Fruit fly (Drosophila melanogaster) whole organism, pupa: ENCODE data around the gene gammaTub37C.
A peak's percentile ranks its signal among the peaks of the same experiment; 100 is the strongest.

Experiments
- CG10348 ChIP-seq: fragments of 200-800 bp; sonication (Bioruptor generic); IDR thresholded peaks from 2 replicates; pipeline ENCODE4 v1.3.6; 2022; ENCODE audit warnings: missing biosample characterization, missing genetic modification characterization
- CG14655 ChIP-seq: fragments of 200-800 bp; sonication (Bioruptor generic); optimal IDR thresholded peaks from 3 replicates; lab custom pipeline; 2017; ENCODE audit warnings: mild to moderate bottlenecking, missing biosample characterization, missing genetic modification reagents, missing genetic modification characterization
- CG17806 ChIP-seq: fragments of 200-800 bp; sonication (Bioruptor generic); optimal IDR thresholded peaks from 2 replicates; lab custom pipeline; 2018; ENCODE audit warnings: missing biosample characterization, mild to moderate bottlenecking, missing genetic modification characterization, moderate library complexity
- CG4496 ChIP-seq: fragments of 200-800 bp; sonication (Bioruptor generic); IDR thresholded peaks from 3 replicates; pipeline ENCODE4 v1.3.6; 2022; ENCODE audit warnings: missing biosample characterization, missing genetic modification characterization
- CG8301 ChIP-seq: fragments of 200-800 bp; sonication (Bioruptor generic); optimal IDR thresholded peaks from 2 replicates; lab custom pipeline; 2018; ENCODE audit warnings: missing biosample characterization, mild to moderate bottlenecking, missing genetic modification characterization
- CG9948 ChIP-seq: fragments of 200-800 bp; sonication (Bioruptor generic); optimal IDR thresholded peaks from 2 replicates; lab custom pipeline; 2018; ENCODE audit warnings: missing biosample characterization, mild to moderate bottlenecking, missing genetic modification characterization, moderate library complexity
- D1 ChIP-seq: fragments of 200-800 bp; sonication (Bioruptor generic); optimal IDR thresholded peaks from 2 replicates; lab custom pipeline; 2018; ENCODE audit warnings: missing biosample characterization, mild to moderate bottlenecking, missing genetic modification characterization, moderate library complexity
- EcR ChIP-seq: fragments of 200-800 bp; sonication (Bioruptor generic); optimal IDR thresholded peaks from 3 replicates; lab custom pipeline; 2019; ENCODE audit warnings: missing biosample characterization, missing genetic modification characterization, mild to moderate bottlenecking, moderate library complexity, missing genetic modification reagents
- Pif1A ChIP-seq: fragments of 200-800 bp; sonication (Bioruptor generic); optimal IDR thresholded peaks from 3 replicates; lab custom pipeline; 2016; ENCODE audit warnings: missing biosample characterization, missing genetic modification characterization
- Snoo ChIP-seq: fragments of 200-800 bp; sonication (Bioruptor generic); optimal IDR thresholded peaks from 3 replicates; lab custom pipeline; 2017; ENCODE audit warnings: missing biosample characterization, mild to moderate bottlenecking, missing genetic modification characterization, inconsistent platforms
- gl ChIP-seq: fragments of 200-800 bp; sonication (Bioruptor generic); optimal IDR thresholded peaks from 2 replicates; lab custom pipeline; 2018; ENCODE audit warnings: missing biosample characterization, mild to moderate bottlenecking, missing genetic modification characterization
- rn ChIP-seq: fragments of 200-800 bp; sonication (Bioruptor generic); IDR thresholded peaks from 2 replicates; pipeline ENCODE4 v1.3.6; 2022; ENCODE audit warnings: missing biosample characterization, missing genetic modification characterization

- TF ChIP-seq EcR (no peak), CG17806 (tag; lab: Kevin White, UChicago) (no peak), CG9948 (tag; lab: Kevin White, UChicago) (no peak), Pif1A (no peak), Snoo (tag; lab: Kevin White, UChicago) (no peak), CG8301 (tag; lab: Kevin White, UChicago) (no peak), CG10348 (no peak), CG4496 (GFP tag; lab: Robert Waterston, UW) (peak; percentile 2; the same call in 1 of the 3 replicates), CG14655 (no peak), rn (0 out of 2 replicates have a peak, but pooled peaks have one; percentile 0), gl (tag; lab: Kevin White, UChicago) (no peak), D1 (tag; lab: Kevin White, UChicago) (no peak)
Measured at dm6 chr2L:19159552-19160406, 25.7 kb downstream of the gammaTub37C start.
